Worm (Caenorhabditis elegans) whole organism, young adult: ENCODE measurements around the gene maa-1.

Experiments used
- B0035.1 ChIP-seq: sonication (generic microtip); optimal IDR thresholded peaks from 2 replicates; lab custom pipeline; 2016; ENCODE audit warnings: missing genetic modification characterization, mild to moderate bottlenecking, missing compliant biosample characterization, missing genotype, missing genetic modification reagents
- B0336.3 ChIP-seq: fragments of 200-800 bp; sonication (Bioruptor generic); IDR thresholded peaks from 2 replicates; pipeline ENCODE4 v1.3.6; 2022; ENCODE audit warnings: missing genetic modification characterization, missing compliant biosample characterization
- F23B12.7 ChIP-seq: sonication (generic microtip); optimal IDR thresholded peaks from 2 replicates; lab custom pipeline; 2017; ENCODE audit warnings: missing genetic modification characterization, mild to moderate bottlenecking, missing compliant biosample characterization, antibody characterized with exemption, moderate library complexity; ENCODE audit not compliant: insufficient read depth
- F37B4.10 ChIP-seq: fragments of 200-800 bp; sonication (Bioruptor generic); IDR thresholded peaks from 2 replicates; pipeline ENCODE4 v1.3.6; 2022; ENCODE audit warnings: missing genetic modification characterization, missing compliant biosample characterization
- F39B2.1 ChIP-seq: fragments of 200-800 bp; sonication (Bioruptor generic); IDR thresholded peaks from 2 replicates; pipeline ENCODE4 v1.3.6; 2022; ENCODE audit warnings: missing genetic modification reagents, missing genetic modification characterization, missing compliant biosample characterization
- F57A8.1 ChIP-seq: fragments of 200-800 bp; sonication (Bioruptor generic); optimal IDR thresholded peaks from 2 replicates; lab custom pipeline; 2018; ENCODE audit warnings: mild to moderate bottlenecking, missing genetic modification characterization, moderate library complexity, missing compliant biosample characterization
- F57C9.4 ChIP-seq: sonication (generic microtip); optimal IDR thresholded peaks from 2 replicates; lab custom pipeline; 2017; ENCODE audit warnings: mild to moderate bottlenecking, missing genetic modification characterization, missing compliant biosample characterization
- K11D2.4 ChIP-seq: fragments of 200-800 bp; sonication (Bioruptor generic); IDR thresholded peaks from 2 replicates; pipeline ENCODE4 v1.3.6; 2022; ENCODE audit warnings: missing genetic modification reagents, missing genetic modification characterization, missing compliant biosample characterization
- T07F8.4 ChIP-seq: sonication (generic microtip); optimal IDR thresholded peaks from 2 replicates; lab custom pipeline; 2016; ENCODE audit warnings: mild to moderate bottlenecking, missing genetic modification characterization, moderate library complexity, missing compliant biosample characterization
- ama-1 ChIP-seq, 3 experiments: fragments of 150-350 bp in 1 of 3; sonication (generic microtip) in 2 of 3; optimal IDR thresholded peaks; 2 replicates each; lab custom pipeline; 2014 to 2018; ENCODE audit warnings: missing biosample characterization in 2 of 3, missing genetic modification characterization in 2 of 3, missing genetic modification reagents in 2 of 3
- aptf-2 ChIP-seq: fragments of 200-800 bp; sonication (Bioruptor generic); conservative IDR thresholded peaks from 2 replicates; pipeline ENCODE4 v1.3.6; 2022; ENCODE audit warnings: missing genetic modification reagents, missing genetic modification characterization, missing compliant biosample characterization
- athp-1 ChIP-seq: sonication (generic microtip); optimal IDR thresholded peaks from 2 replicates; lab custom pipeline; 2017; ENCODE audit warnings: mild to moderate bottlenecking, missing genetic modification characterization, missing compliant biosample characterization
- attf-6 ChIP-seq: fragments of 200-800 bp; sonication (Bioruptor generic); IDR thresholded peaks from 2 replicates; pipeline ENCODE4 v1.3.6; 2022; ENCODE audit warnings: missing genetic modification reagents, missing genetic modification characterization, missing compliant biosample characterization
- bed-1 ChIP-seq: fragments of 200-800 bp; sonication (Bioruptor generic); IDR thresholded peaks from 2 replicates; pipeline ENCODE4 v1.3.6; 2022; ENCODE audit warnings: missing genetic modification reagents, missing genetic modification characterization, missing compliant biosample characterization
- ceh-27 ChIP-seq: fragments of 200-800 bp; sonication (Bioruptor generic); optimal IDR thresholded peaks from 2 replicates; lab custom pipeline; 2018; ENCODE audit warnings: mild to moderate bottlenecking, missing genetic modification characterization, moderate library complexity, missing compliant biosample characterization
- ceh-79 ChIP-seq: sonication (generic microtip); optimal IDR thresholded peaks from 2 replicates; lab custom pipeline; 2017; ENCODE audit warnings: mild to moderate bottlenecking, missing genetic modification characterization, missing compliant biosample characterization
- chd-7 ChIP-seq: sonication (generic microtip); optimal IDR thresholded peaks from 2 replicates; lab custom pipeline; 2016; ENCODE audit warnings: mild to moderate bottlenecking, missing genetic modification characterization, moderate library complexity, missing compliant biosample characterization
- egl-18 ChIP-seq: fragments of 200-800 bp; sonication (Bioruptor generic); IDR thresholded peaks from 2 replicates; pipeline ENCODE4 v1.3.6; 2022; ENCODE audit warnings: missing genetic modification reagents, missing genetic modification characterization, missing compliant biosample characterization
- egl-44 ChIP-seq: fragments of 200-800 bp; sonication (Bioruptor generic); IDR thresholded peaks from 2 replicates; pipeline ENCODE4 v1.3.6; 2022; ENCODE audit warnings: missing genetic modification reagents, missing genetic modification characterization, missing compliant biosample characterization
- gei-17 ChIP-seq: fragments of 200-800 bp; sonication (Bioruptor generic); optimal IDR thresholded peaks from 2 replicates; lab custom pipeline; 2018; ENCODE audit warnings: mild to moderate bottlenecking, missing genetic modification characterization, missing compliant biosample characterization
- hmg-1.2 ChIP-seq: fragments of 200-800 bp; sonication (Bioruptor generic); IDR thresholded peaks from 2 replicates; pipeline ENCODE4 v1.3.6; 2022; ENCODE audit warnings: missing genetic modification reagents, missing genetic modification characterization, missing compliant biosample characterization
- lag-1 ChIP-seq: fragments of 200-800 bp; sonication (Bioruptor generic); IDR thresholded peaks from 2 replicates; pipeline ENCODE4 v1.3.6; 2022; ENCODE audit warnings: missing genetic modification reagents, missing genetic modification characterization, missing compliant biosample characterization
- lin-26 ChIP-seq: fragments of 200-800 bp; sonication (Bioruptor generic); IDR thresholded peaks from 2 replicates; pipeline ENCODE4 v1.3.6; 2022; ENCODE audit warnings: missing genetic modification reagents, missing genetic modification characterization, missing compliant biosample characterization
- lin-35 ChIP-seq, 3 experiments: fragments of 150-350 bp in 2 of 3; sonication (generic microtip) in 1 of 3; optimal IDR thresholded peaks; 2 replicates each; lab custom pipeline; 2014 to 2018; ENCODE audit warnings: missing biosample characterization in 3 of 3, missing genetic modification characterization in 3 of 3, missing genetic modification reagents in 3 of 3
- lsl-1 ChIP-seq: fragments of 200-800 bp; sonication (Bioruptor generic); optimal IDR thresholded peaks from 2 replicates; lab custom pipeline; 2018; ENCODE audit warnings: mild to moderate bottlenecking, missing genetic modification characterization, moderate library complexity, missing compliant biosample characterization
- lsy-27 ChIP-seq: sonication (generic microtip); optimal IDR thresholded peaks from 2 replicates; lab custom pipeline; 2017; ENCODE audit warnings: missing genetic modification characterization, mild to moderate bottlenecking, missing compliant biosample characterization, antibody characterized with exemption, missing genotype, borderline replicate concordance; ENCODE audit not compliant: insufficient read depth
- madf-3 ChIP-seq: fragments of 200-800 bp; sonication (Bioruptor generic); IDR thresholded peaks from 2 replicates; pipeline ENCODE4 v1.3.6; 2022; ENCODE audit warnings: missing genetic modification reagents, missing genetic modification characterization, missing compliant biosample characterization
- madf-6 ChIP-seq: fragments of 200-800 bp; sonication (Bioruptor generic); IDR thresholded peaks from 2 replicates; pipeline ENCODE4 v1.3.6; 2022; ENCODE audit warnings: missing genetic modification reagents, missing genetic modification characterization, missing compliant biosample characterization
- mcd-1 ChIP-seq: fragments of 200-800 bp; sonication (Bioruptor generic); IDR thresholded peaks from 2 replicates; pipeline ENCODE4 v1.3.6; 2022; ENCODE audit warnings: missing genetic modification reagents, missing genetic modification characterization, missing compliant biosample characterization
- mes-4 ChIP-seq: sonication (generic microtip); optimal IDR thresholded peaks from 2 replicates; lab custom pipeline; 2016; ENCODE audit warnings: missing genotype, missing genetic modification characterization, missing compliant biosample characterization
- nfyb-1 ChIP-seq: fragments of 200-800 bp; sonication (Bioruptor generic); IDR thresholded peaks from 2 replicates; pipeline ENCODE4 v1.3.6; 2022; ENCODE audit warnings: missing genetic modification reagents, missing genetic modification characterization, missing compliant biosample characterization
- nhr-120 ChIP-seq: fragments of 200-800 bp; sonication (Bioruptor generic); IDR thresholded peaks from 2 replicates; pipeline ENCODE4 v1.3.6; 2022; ENCODE audit warnings: missing genetic modification characterization, missing compliant biosample characterization
- nhr-80 ChIP-seq: sonication (generic microtip); optimal IDR thresholded peaks from 2 replicates; lab custom pipeline; 2016; ENCODE audit warnings: missing genetic modification characterization, missing compliant biosample characterization
- rcor-1 ChIP-seq: fragments of 200-800 bp; sonication (Bioruptor generic); IDR thresholded peaks from 2 replicates; pipeline ENCODE4 v1.3.6; 2022; ENCODE audit warnings: missing genetic modification reagents, missing genetic modification characterization, missing compliant biosample characterization
- rec-8 ChIP-seq, 2 experiments: sonication (generic microtip); optimal IDR thresholded peaks; 2 replicates each; lab custom pipeline; 2016; ENCODE audit warnings: mild to moderate bottlenecking in 2 of 2, missing genetic modification characterization in 2 of 2, missing genetic modification reagents in 2 of 2, missing genotype in 2 of 2, missing biosample characterization in 1 of 2, missing compliant biosample characterization in 1 of 2, moderate library complexity in 1 of 2
- snpc-1.1 ChIP-seq: sonication (generic microtip); optimal IDR thresholded peaks from 2 replicates; lab custom pipeline; 2017; ENCODE audit warnings: missing genetic modification characterization, mild to moderate bottlenecking, missing compliant biosample characterization, antibody characterized with exemption, moderate library complexity, missing genotype, missing genetic modification reagents; ENCODE audit not compliant: insufficient read depth
- tbp1 ChIP-seq: fragments of 200-800 bp; sonication (Bioruptor generic); optimal IDR thresholded peaks from 2 replicates; lab custom pipeline; 2018; ENCODE audit warnings: mild to moderate bottlenecking, missing genetic modification characterization, missing compliant biosample characterization
- tlf-1 ChIP-seq: fragments of 200-800 bp; sonication (Bioruptor generic); optimal IDR thresholded peaks from 2 replicates; lab custom pipeline; 2018; ENCODE audit warnings: mild to moderate bottlenecking, missing genetic modification characterization, missing compliant biosample characterization
- unc-130 ChIP-seq: sonication (generic microtip); optimal IDR thresholded peaks from 2 replicates; lab custom pipeline; 2016; ENCODE audit warnings: missing genetic modification reagents, missing genetic modification characterization, missing compliant biosample characterization
- xnd-1 ChIP-seq: sonication (generic microtip); optimal IDR thresholded peaks from 2 replicates; lab custom pipeline; 2016; ENCODE audit warnings: missing genotype, missing genetic modification reagents, missing genetic modification characterization, missing compliant biosample characterization
- ztf-22 ChIP-seq: fragments of 200-800 bp; sonication (Bioruptor generic); optimal IDR thresholded peaks from 2 replicates; lab custom pipeline; 2018; ENCODE audit warnings: mild to moderate bottlenecking, missing genetic modification characterization, moderate library complexity, missing compliant biosample characterization
- ztf-26 ChIP-seq: sonication (generic microtip); optimal IDR thresholded peaks from 2 replicates; lab custom pipeline; 2017; ENCODE audit warnings: missing genetic modification characterization, missing compliant biosample characterization
- ztf-6 ChIP-seq: fragments of 200-800 bp; sonication (Bioruptor generic); IDR thresholded peaks from 2 replicates; pipeline ENCODE4 v1.3.6; 2022; ENCODE audit warnings: missing genetic modification reagents, missing genetic modification characterization, missing compliant biosample characterization

The maa-1 gene

DNA sequence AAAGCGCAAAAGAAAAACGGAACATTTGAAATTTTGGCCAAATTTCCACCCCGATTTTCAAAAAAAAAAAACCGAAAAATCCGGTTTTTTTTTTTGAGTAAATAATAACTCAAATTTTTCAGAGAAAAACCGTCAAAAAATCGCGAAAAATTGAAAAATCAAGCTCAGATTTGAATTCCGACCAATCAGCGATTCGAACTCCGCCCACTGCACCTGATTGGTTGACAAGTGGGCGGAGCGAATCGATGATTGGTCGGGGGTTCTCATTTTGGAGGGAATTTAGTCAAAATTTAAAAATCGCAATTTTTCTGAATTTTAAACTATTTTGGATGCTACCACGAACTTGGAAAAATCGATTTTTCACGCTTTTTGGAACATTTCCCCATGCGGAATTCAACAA lies 6.7 kb upstream of the maa-1 start:
- TF ChIP-seq hmg-1.2 (GFP tag; lab: Robert Waterston, UW): no peak
- TF ChIP-seq xnd-1 (tag; lab: Kevin White, UChicago): no peak
- no peak for TF ChIP-seq egl-44 (GFP tag; lab: Robert Waterston, UW)
- no peak for TF ChIP-seq mes-4 (tag; lab: Kevin White, UChicago)

DNA sequence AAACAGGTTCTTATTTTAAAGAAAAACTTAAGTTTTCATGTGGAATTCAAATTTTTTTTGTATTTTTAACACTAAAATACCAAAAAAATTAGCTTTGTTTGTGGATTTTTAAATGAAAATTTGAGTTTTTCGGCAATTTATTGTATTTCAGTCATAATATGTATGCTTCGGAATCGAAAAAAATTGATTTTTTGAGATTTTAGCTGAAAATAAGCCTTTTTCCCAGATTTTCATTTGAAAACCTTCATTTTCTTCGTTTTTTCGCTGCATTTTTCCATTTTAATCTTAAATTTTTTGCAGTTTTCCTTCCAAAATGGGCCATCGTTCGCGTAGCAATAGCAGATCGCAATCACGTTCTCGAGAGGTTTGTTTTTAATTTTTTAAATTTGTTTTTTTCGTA lies 3.8 kb upstream of the maa-1 start, which contains the start of gene rsp-8:
Gene rsp-8 (plus strand): TSS at position 301 of the 400 bp plus-strand sequence.
- TF ChIP-seq gei-17 (GFP tag; lab: Kevin White, UChicago) (no peak), ceh-27 (GFP tag; lab: Kevin White, UChicago) (no peak), ztf-22 (GFP tag; lab: Kevin White, UChicago) (no peak), madf-3 (GFP tag; lab: Robert Waterston, UW) (no peak), B0336.3 (GFP tag; lab: Robert Waterston, UW) (no peak), rcor-1 (GFP tag; lab: Robert Waterston, UW) (no peak), lag-1 (GFP tag; lab: Robert Waterston, UW) (no peak), ama-1 (optimal IDR thresholded peaks at IDR 0.05; lab: Kevin White, UChicago) (no peak), ama-1 (GFP tag; optimal IDR thresholded peaks at IDR 0.05; lab: Kevin White, UChicago) (no peak), F57C9.4 (tag; lab: Kevin White, UChicago) (no peak), lin-26 (GFP tag; lab: Robert Waterston, UW) (no peak), ceh-79 (tag; lab: Kevin White, UChicago) (no peak), attf-6 (no peak), unc-130 (GFP tag; lab: Kevin White, UChicago) (no peak), bed-1 (no peak), nhr-120 (GFP tag; lab: Robert Waterston, UW) (no peak), B0035.1 (no peak), nfyb-1 (no peak), lin-35 (GFP tag; optimal IDR thresholded peaks at IDR 0.05; lab: Kevin White, UChicago) (no peak), F57A8.1 (GFP tag; lab: Kevin White, UChicago) (no peak)

DNA sequence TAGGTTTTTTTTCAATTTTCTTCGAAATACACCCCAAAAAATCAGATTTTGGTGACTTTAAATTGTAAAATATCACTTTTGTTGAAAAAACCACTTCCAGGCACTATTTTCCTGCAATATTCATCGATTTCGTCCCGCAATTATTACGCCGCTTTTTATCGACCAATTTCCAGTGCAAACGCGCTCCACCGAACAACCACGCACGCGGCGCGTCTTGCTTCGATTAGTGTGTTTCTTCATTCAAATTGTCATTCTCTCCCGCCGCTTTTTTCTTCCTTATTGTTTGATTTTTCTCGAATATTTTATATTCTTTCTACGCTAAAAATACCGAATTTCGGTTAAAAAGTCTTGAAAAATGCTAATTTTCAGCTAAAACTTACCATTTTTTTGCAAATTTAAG lies 3.3 kb upstream of the maa-1 start:
- TF ChIP-seq mcd-1 (GFP tag; lab: Robert Waterston, UW) (peak; percentile 91), rec-8 (tag; optimal IDR thresholded peaks at IDR 0.05; lab: Kevin White, UChicago) (no peak), nfyb-1 (peak; percentile 31; the same call in 1 of the 2 replicates), tlf-1 (GFP tag; lab: Kevin White, UChicago) (no peak), ztf-6 (GFP tag; lab: Robert Waterston, UW) (no peak), tbp1 (GFP tag; lab: Kevin White, UChicago) (peak; percentile 46), ceh-27 (GFP tag; lab: Kevin White, UChicago) (peak; percentile 55), egl-18 (GFP tag; lab: Robert Waterston, UW) (0 out of 2 replicates have a peak, but pooled peaks have one; percentile 58), ztf-26 (tag; lab: Kevin White, UChicago) (no peak), snpc-1.1 (no peak), athp-1 (tag; lab: Kevin White, UChicago) (peak; percentile 78), hmg-1.2 (GFP tag; lab: Robert Waterston, UW) (peak; percentile 22; the same call in 1 of the 2 replicates), madf-3 (GFP tag; lab: Robert Waterston, UW) (no peak), aptf-2 (GFP tag; lab: Robert Waterston, UW) (no peak), madf-6 (GFP tag; lab: Robert Waterston, UW) (peak; percentile 53; the same call in 1 of the 2 replicates), F37B4.10 (GFP tag; lab: Robert Waterston, UW) (no peak), F39B2.1 (no peak), F57A8.1 (GFP tag; lab: Kevin White, UChicago) (no peak), rcor-1 (GFP tag; lab: Robert Waterston, UW) (peak; percentile 40; the same call in 1 of the 2 replicates), nhr-80 (tag; lab: Kevin White, UChicago) (peak; percentile 56), K11D2.4 (GFP tag; lab: Robert Waterston, UW) (no peak), lsy-27 (no peak), lsl-1 (GFP tag; lab: Kevin White, UChicago) (peak; percentile 15), chd-7 (no peak), T07F8.4 (tag; lab: Kevin White, UChicago) (no peak), F23B12.7 (tag; lab: Kevin White, UChicago) (peak; percentile 72)
